Worm (Caenorhabditis elegans) whole organism, L3 larva: ENCODE measurements around the gene exc-5.
"Not testable (repeated sequence)": the region's sequence is repeated elsewhere in the genome, so short reads cannot be mapped to it uniquely, and the experiment has no call there.

Source experiments
- R02D3.7 ChIP-seq: fragments of 150-350 bp; optimal IDR thresholded peaks from 2 replicates; lab custom pipeline; 2014; ENCODE audit warnings: missing biosample characterization, missing genetic modification characterization
- aly-2 ChIP-seq: fragments of 150-350 bp; optimal IDR thresholded peaks from 2 replicates; lab custom pipeline; 2014; ENCODE audit warnings: missing biosample characterization, missing genetic modification characterization
- ceh-28 ChIP-seq: fragments of 150-350 bp; optimal IDR thresholded peaks from 2 replicates; lab custom pipeline; 2014; ENCODE audit warnings: missing biosample characterization, missing genetic modification reagents, missing genetic modification characterization
- ceh-82 ChIP-seq: fragments of 150-350 bp; optimal IDR thresholded peaks from 2 replicates; lab custom pipeline; 2014; ENCODE audit warnings: missing biosample characterization, missing genetic modification characterization
- egl-27 ChIP-seq: sonication (generic microtip); optimal IDR thresholded peaks from 4 replicates; lab custom pipeline; 2017; ENCODE audit warnings: missing biosample characterization, missing genetic modification reagents, missing genetic modification characterization
- egl-5 ChIP-seq: fragments of 150-350 bp; optimal IDR thresholded peaks from 2 replicates; lab custom pipeline; 2017; ENCODE audit warnings: missing biosample characterization, missing genetic modification reagents, missing genetic modification characterization, inconsistent platforms
- elt-1 ChIP-seq: fragments of 150-350 bp; optimal IDR thresholded peaks from 2 replicates; lab custom pipeline; 2014; ENCODE audit warnings: missing biosample characterization, missing genetic modification characterization
- elt-2 ChIP-seq: sonication (generic microtip); optimal IDR thresholded peaks from 2 replicates; lab custom pipeline; 2016; ENCODE audit warnings: missing genetic modification reagents, mild to moderate bottlenecking, missing genetic modification characterization, missing compliant biosample characterization
- elt-3 ChIP-seq, 3 experiments: fragments of 150-350 bp in 1 of 3; sonication (generic microtip) in 2 of 3; optimal IDR thresholded peaks; 2 replicates in 2 of 3; 4 replicates in 1 of 3; lab custom pipeline; 2014 to 2017; ENCODE audit warnings: missing biosample characterization in 3 of 3, missing genetic modification characterization in 3 of 3
- eor-1 ChIP-seq, 2 experiments: fragments of 150-350 bp; optimal IDR thresholded peaks; 2 replicates each; lab custom pipeline; 2014 to 2018; ENCODE audit warnings: missing biosample characterization in 2 of 2, missing genetic modification characterization in 2 of 2
- fkh-2 ChIP-seq: fragments of 150-350 bp; optimal IDR thresholded peaks from 2 replicates; lab custom pipeline; 2014; ENCODE audit warnings: missing biosample characterization, missing genetic modification reagents, missing genetic modification characterization
- hmg-11 ChIP-seq: sonication (generic microtip); optimal IDR thresholded peaks from 2 replicates; lab custom pipeline; 2016; ENCODE audit warnings: missing genetic modification characterization, missing compliant biosample characterization
- jun-1 ChIP-seq: fragments of 150-350 bp; optimal IDR thresholded peaks from 2 replicates; lab custom pipeline; 2014; ENCODE audit warnings: missing biosample characterization, missing genetic modification reagents, missing genetic modification characterization
- lin-15B ChIP-seq: fragments of 150-350 bp; optimal IDR thresholded peaks from 2 replicates; lab custom pipeline; 2014; ENCODE audit warnings: missing biosample characterization, missing genetic modification characterization
- lin-39 ChIP-seq: fragments of 150-350 bp; optimal IDR thresholded peaks from 2 replicates; lab custom pipeline; 2018; ENCODE audit warnings: missing biosample characterization, missing genetic modification reagents, missing genetic modification characterization
- lsy-12 ChIP-seq: sonication (generic microtip); optimal IDR thresholded peaks from 2 replicates; lab custom pipeline; 2016; ENCODE audit warnings: mild to moderate bottlenecking, missing genetic modification characterization, missing compliant biosample characterization
- mdl-1 ChIP-seq: fragments of 150-350 bp; optimal IDR thresholded peaks from 2 replicates; lab custom pipeline; 2014; ENCODE audit warnings: missing biosample characterization, missing genetic modification characterization
- mml-1 ChIP-seq: fragments of 150-350 bp; sonication (generic microtip); optimal IDR thresholded peaks from 3 replicates; lab custom pipeline; 2014; ENCODE audit warnings: missing biosample characterization, missing genetic modification characterization
- nfya-1 ChIP-seq: sonication (generic microtip); optimal IDR thresholded peaks from 2 replicates; lab custom pipeline; 2017; ENCODE audit warnings: missing genetic modification characterization, mild to moderate bottlenecking, missing compliant biosample characterization, antibody characterized with exemption, moderate library complexity; ENCODE audit not compliant: insufficient read depth
- nhr-11 ChIP-seq: fragments of 150-350 bp; optimal IDR thresholded peaks from 2 replicates; lab custom pipeline; 2014; ENCODE audit warnings: missing biosample characterization, missing genetic modification characterization
- nhr-12 ChIP-seq: fragments of 150-350 bp; optimal IDR thresholded peaks from 2 replicates; lab custom pipeline; 2014; ENCODE audit warnings: missing biosample characterization, missing genetic modification characterization
- nhr-23 ChIP-seq: fragments of 150-350 bp; optimal IDR thresholded peaks from 2 replicates; lab custom pipeline; 2014; ENCODE audit warnings: missing biosample characterization, missing genetic modification reagents, missing genetic modification characterization
- nhr-237 ChIP-seq: fragments of 150-350 bp; optimal IDR thresholded peaks from 2 replicates; lab custom pipeline; 2014; ENCODE audit warnings: missing biosample characterization, missing genetic modification characterization
- nhr-25 ChIP-seq: sonication (generic microtip); optimal IDR thresholded peaks from 2 replicates; lab custom pipeline; 2017; ENCODE audit warnings: missing biosample characterization, missing genetic modification characterization
- nhr-28 ChIP-seq: fragments of 150-350 bp; optimal IDR thresholded peaks from 2 replicates; lab custom pipeline; 2014; ENCODE audit warnings: missing biosample characterization, missing genetic modification characterization
- nhr-43 ChIP-seq: sonication (generic microtip); optimal IDR thresholded peaks from 2 replicates; lab custom pipeline; 2016; ENCODE audit warnings: mild to moderate bottlenecking, missing genetic modification characterization, missing compliant biosample characterization; ENCODE audit not compliant: poor library complexity, severe bottlenecking
- nhr-76 ChIP-seq: fragments of 150-350 bp; sonication (generic microtip); optimal IDR thresholded peaks from 5 replicates; lab custom pipeline; 2014; ENCODE audit warnings: missing biosample characterization, missing genetic modification characterization
- pha-4 ChIP-seq: fragments of 150-350 bp; optimal IDR thresholded peaks from 2 replicates; lab custom pipeline; 2014; ENCODE audit warnings: missing biosample characterization, missing genetic modification reagents, missing genetic modification characterization
- pqm-1 ChIP-seq: fragments of 150-350 bp; optimal IDR thresholded peaks from 2 replicates; lab custom pipeline; 2017; ENCODE audit warnings: missing biosample characterization, missing genetic modification characterization, inconsistent platforms
- sea-2 ChIP-seq: fragments of 150-350 bp; sonication (generic microtip); optimal IDR thresholded peaks from 4 replicates; lab custom pipeline; 2014; ENCODE audit warnings: missing biosample characterization, missing genetic modification reagents, missing genetic modification characterization
- skn-1 ChIP-seq: fragments of 150-350 bp; optimal IDR thresholded peaks from 2 replicates; lab custom pipeline; 2014; ENCODE audit warnings: missing biosample characterization, missing genetic modification characterization
- snpc-4 ChIP-seq: fragments of 150-350 bp; optimal IDR thresholded peaks from 2 replicates; lab custom pipeline; 2014; ENCODE audit warnings: missing biosample characterization, missing genetic modification characterization
- unc-39 ChIP-seq: sonication (generic microtip); optimal IDR thresholded peaks from 4 replicates; lab custom pipeline; 2017; ENCODE audit warnings: missing biosample characterization, missing genetic modification characterization
- zag-1 ChIP-seq: fragments of 150-350 bp; optimal IDR thresholded peaks from 2 replicates; lab custom pipeline; 2014; ENCODE audit warnings: missing biosample characterization, missing genetic modification characterization

The exc-5 gene

DNA sequence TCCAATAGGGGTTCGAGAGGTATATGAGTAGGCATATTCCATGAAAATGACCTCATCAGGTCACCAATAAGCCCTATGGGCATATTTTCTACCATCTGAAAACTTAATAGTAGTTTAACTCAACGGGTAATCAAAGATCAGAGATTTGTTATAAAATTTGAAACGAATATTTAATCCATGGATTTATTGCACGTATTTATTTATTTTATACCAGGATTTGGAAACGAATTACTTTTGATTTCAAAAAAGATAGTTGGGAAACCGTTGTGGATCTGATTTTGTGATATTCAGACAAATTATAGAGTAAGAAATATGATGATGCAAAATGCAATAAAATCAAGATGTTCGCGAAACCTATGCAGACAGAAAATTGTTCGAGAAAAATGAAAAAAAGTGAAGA, 20.7 kb downstream of the exc-5 start, which contains the start of gene C33D9.3:
Gene C33D9.3, minus strand, starts transcription at position 101 of the 400 bp plus-strand sequence.
- TF ChIP-seq sea-2 (no peak), nhr-25 (tag; lab: Kevin White, UChicago) (no peak), zag-1 (no peak), nfya-1 (tag; lab: Kevin White, UChicago) (no peak), nhr-11 (tag; lab: Kevin White, UChicago) (no peak), R02D3.7 (tag; lab: Kevin White, UChicago) (no peak), ceh-28 (tag; lab: Kevin White, UChicago) (no peak)

DNA sequence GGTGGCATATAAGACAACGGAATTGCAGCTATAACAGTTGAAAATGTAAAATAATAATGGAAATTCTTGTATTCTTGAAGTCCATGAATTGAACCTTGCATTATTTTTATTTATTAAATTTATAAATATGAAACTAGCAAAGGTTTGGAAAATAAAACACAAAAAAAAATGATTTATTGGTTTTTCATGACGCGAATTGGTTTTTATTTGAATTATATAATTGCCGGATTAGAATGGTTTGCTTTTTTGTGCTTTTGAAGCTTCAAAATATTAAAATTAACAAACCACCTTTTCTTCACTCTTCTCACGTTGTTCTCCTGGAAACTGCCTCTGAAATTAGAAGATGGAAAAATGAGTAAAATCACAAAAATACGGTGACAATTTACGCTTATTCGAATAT, 23.3 kb downstream of the exc-5 start, which contains the start of gene sru-35:
Gene sru-35, minus strand, starts transcription at position 101 of the 400 bp plus-strand sequence.
- TF ChIP-seq hmg-11 (tag; lab: Kevin White, UChicago) (no peak), nhr-11 (tag; lab: Kevin White, UChicago) (no peak), nhr-28 (tag; lab: Kevin White, UChicago) (no peak), nhr-76 (tag; lab: Kevin White, UChicago) (no peak), unc-39 (tag; lab: Kevin White, UChicago) (no peak), lin-15B (tag; lab: Kevin White, UChicago) (no peak), fkh-2 (no peak), R02D3.7 (tag; lab: Kevin White, UChicago) (no peak), snpc-4 (tag; lab: Kevin White, UChicago) (no peak)
- TF ChIP-seq, all 47 proteins: peak for 0

DNA sequence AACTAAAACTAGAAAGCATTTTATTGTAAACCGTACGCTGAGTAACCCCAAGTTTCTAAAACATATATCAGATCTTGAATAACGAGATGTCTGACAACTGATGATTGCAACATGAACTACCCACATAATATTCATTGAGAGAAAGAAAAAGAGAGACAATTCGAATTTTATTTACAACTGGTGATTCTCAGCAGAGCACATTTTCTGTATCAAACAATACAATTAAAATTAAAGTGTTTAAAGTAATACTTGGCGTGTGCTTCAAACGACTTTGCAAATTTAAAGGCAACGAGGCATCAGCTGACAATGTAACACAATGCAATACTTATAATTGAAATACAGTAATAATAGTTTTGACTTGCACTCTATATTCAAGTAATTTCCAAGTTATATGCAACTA, 25.4 kb downstream of the exc-5 start, which contains the start of gene C33D9.10:
Gene C33D9.10, minus strand, starts transcription at position 101 of the 400 bp plus-strand sequence.
- not testable (repeated sequence) for TF ChIP-seq elt-2; hmg-11 (tag; lab: Kevin White, UChicago); ceh-82 (tag; lab: Kevin White, UChicago)

DNA sequence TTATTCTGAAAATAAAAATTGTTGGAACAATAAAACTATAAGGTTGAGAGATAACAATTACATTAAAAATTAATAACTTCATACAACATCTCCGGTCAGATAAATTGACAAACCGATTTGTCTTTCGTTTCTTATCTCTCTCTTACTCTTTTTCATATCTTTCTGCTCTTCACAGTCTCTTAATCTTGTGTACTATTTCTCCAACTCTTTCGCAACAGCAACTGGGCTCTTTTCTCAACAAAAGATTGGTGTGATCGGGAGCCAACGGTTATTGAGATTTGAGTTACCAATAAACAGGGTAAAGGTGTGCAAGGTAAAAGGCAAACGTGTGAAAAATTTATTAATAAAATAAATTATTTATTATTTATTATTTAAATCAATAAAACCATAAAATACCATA, 26.8 kb downstream of the exc-5 start, which contains the start of gene C33D9.8:
Gene C33D9.8, minus strand, starts transcription at position 99 of the 400 bp plus-strand sequence.
- TF ChIP-seq nhr-43 (tag; lab: Kevin White, UChicago): no peak
- peak; percentile 7 for TF ChIP-seq nfya-1 (tag; lab: Kevin White, UChicago)
- TF ChIP-seq pha-4 (tag; lab: Kevin White, UChicago): peak; percentile 30
- TF ChIP-seq sea-2: no peak
- no peak for TF ChIP-seq mml-1 (tag; lab: Kevin White, UChicago)
- no peak for TF ChIP-seq ceh-28 (tag; lab: Kevin White, UChicago)

DNA sequence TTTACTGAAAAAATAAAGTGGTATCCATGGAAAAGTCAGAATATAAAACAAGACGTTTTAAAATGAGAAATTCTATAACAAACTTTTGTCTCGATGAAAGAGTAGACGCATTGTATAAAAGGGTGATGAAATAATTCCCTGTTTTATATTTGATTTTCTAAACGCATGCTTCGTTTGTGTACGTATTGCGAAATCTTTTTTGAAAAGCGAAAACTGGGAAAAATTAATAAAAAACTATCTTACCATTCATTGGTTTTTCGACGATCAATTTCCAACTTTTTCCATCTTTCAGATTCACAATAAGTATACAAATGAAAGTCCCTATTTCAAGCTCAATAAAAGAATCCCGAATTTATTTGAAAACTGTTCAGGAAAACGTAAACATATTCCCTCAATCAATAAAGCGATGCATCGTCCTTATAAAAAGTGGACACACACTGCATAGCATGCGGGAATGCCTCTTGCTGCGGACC, 28.6 kb downstream of the exc-5 start, which contains the start of gene C33D9.13:
Gene C33D9.13, minus strand, starts transcription at position 423 of the 473 bp plus-strand sequence.
- TF ChIP-seq mdl-1 (tag; lab: Kevin White, UChicago) (no peak), nhr-11 (tag; lab: Kevin White, UChicago) (no peak), lin-15B (tag; lab: Kevin White, UChicago) (no peak), pha-4 (tag; lab: Kevin White, UChicago) (peak; percentile 21), egl-27 (tag; lab: Kevin White, UChicago) (no peak), nfya-1 (tag; lab: Kevin White, UChicago) (no peak), aly-2 (no peak), eor-1 (tag; optimal IDR thresholded peaks at IDR 0.05; lab: Kevin White, UChicago) (no peak), elt-1 (no peak), ceh-28 (tag; lab: Kevin White, UChicago) (peak; percentile 1), nhr-237 (no peak)

DNA sequence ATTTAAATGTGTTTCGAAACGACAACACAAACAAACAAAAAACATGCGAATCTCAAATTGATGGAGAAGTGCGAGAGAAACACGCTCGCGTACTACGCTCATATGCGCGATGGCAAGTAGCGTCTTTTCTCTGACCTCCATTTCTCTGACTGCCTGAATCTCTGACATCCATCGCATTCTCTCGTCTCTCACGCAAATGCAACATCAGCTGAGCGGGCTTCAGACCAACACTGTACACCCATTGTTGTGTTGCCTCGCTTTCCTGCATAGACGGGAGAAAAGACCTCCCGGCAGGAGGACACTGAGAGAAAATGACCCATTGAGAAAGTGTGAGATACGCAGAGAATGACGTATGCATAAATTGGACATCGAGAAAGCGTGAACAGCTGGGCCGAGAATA, 31.3 kb downstream of the exc-5 start:
- TF ChIP-seq lin-39 (tag; lab: Kevin White, UChicago) (peak; percentile 93), egl-27 (tag; lab: Kevin White, UChicago) (peak; percentile 47), hmg-11 (tag; lab: Kevin White, UChicago) (peak; percentile 83), elt-3 (tag; optimal IDR thresholded peaks at IDR 0.05; lab: Kevin White, UChicago) (no peak), jun-1 (tag; lab: Kevin White, UChicago) (peak; percentile 59), ceh-82 (tag; lab: Kevin White, UChicago) (no peak), lin-15B (tag; lab: Kevin White, UChicago) (peak; percentile 14), sea-2 (peak; percentile 16), elt-2 (peak; percentile 44), skn-1 (no peak), nhr-43 (tag; lab: Kevin White, UChicago) (peak; percentile 53), pqm-1 (no peak), ceh-28 (tag; lab: Kevin White, UChicago) (peak; percentile 69), nhr-23 (peak; percentile 91), snpc-4 (tag; lab: Kevin White, UChicago) (peak; percentile 23), nhr-25 (tag; lab: Kevin White, UChicago) (peak; percentile 95), nfya-1 (tag; lab: Kevin White, UChicago) (peak; percentile 59), lsy-12 (tag; lab: Kevin White, UChicago) (peak; percentile 43), nhr-12 (no peak), R02D3.7 (tag; lab: Kevin White, UChicago) (peak; percentile 38), elt-1 (peak; percentile 41), egl-5 (tag; lab: Kevin White, UChicago) (peak; percentile 55), pha-4 (tag; lab: Kevin White, UChicago) (peak; percentile 52)
